Worm (Caenorhabditis elegans): ENCODE results near the gene M03A8.3.

The M03A8.3 gene

DNA sequence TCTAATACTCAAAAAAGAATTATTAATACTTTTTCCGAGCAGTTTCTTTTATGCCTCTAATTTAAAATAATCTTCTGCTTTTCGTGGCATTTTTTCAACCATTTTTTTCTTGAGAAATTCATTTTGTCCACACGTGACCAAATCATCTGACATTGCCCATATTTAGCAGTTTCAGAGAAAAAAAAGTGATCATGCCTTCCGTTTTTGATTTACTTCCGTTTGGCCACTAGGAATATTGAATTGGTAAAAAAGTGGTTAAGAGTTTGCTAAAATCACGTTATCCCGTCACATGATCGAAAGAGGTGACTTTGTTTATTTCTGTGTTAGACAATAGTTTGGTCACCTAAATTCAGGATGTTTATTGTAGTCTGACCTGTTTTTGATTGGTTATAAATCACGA, 4.6 kb downstream of the M03A8.3 start:
- TF ChIP-seq him-1 (tag; optimal IDR thresholded peaks at IDR 0.05) (no peak), dao-5 (tag; optimal IDR thresholded peaks at IDR 0.05) (no peak), W03F9.2 (tag; optimal IDR thresholded peaks at IDR 0.05) (no peak)

DNA sequence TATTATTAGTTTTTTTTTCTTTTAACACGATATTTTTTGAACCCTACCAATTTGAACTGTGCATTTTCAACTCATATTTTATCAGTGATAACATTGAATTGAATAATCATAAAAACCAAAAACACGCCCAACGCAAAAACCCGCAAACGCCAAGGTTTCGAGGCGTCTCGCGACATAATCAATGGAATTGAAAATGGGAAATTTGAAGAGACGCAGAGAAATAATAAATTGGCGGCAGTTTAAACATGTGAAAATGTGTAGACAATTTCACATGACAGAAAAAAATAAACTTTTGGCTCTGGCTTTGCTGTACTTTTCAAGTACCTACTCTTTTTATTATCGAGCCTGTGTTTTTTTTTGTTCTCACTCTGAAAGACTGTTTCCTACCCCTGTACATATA, 5.0 kb downstream of the M03A8.3 start:
- TF ChIP-seq him-1 (tag; optimal IDR thresholded peaks at IDR 0.05) (no peak), dao-5 (tag; optimal IDR thresholded peaks at IDR 0.05) (no peak), W03F9.2 (tag; optimal IDR thresholded peaks at IDR 0.05) (peak; percentile 4)

DNA sequence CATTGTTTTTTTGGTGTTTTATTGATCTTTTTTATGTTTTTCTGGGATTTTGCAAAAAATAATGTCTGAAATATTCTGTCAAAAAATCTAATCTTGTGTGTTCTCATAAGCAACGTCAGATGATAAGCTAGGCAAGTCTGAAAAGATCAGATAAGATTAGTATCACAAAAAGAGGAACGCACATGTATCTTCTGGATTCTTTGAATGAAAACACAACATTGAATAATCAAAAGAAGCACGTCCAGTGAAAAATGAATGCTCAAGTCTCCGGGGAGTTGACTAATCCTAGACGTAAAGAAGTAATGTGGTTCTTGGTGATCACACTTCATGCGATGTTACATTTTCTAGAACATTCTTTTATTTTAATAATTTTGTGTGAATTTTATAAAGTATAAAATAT, 5.6 kb downstream of the M03A8.3 start:
- TF ChIP-seq him-1 (tag; optimal IDR thresholded peaks at IDR 0.05) (no peak), W03F9.2 (tag; optimal IDR thresholded peaks at IDR 0.05) (no peak), dao-5 (tag; optimal IDR thresholded peaks at IDR 0.05) (no peak)

DNA sequence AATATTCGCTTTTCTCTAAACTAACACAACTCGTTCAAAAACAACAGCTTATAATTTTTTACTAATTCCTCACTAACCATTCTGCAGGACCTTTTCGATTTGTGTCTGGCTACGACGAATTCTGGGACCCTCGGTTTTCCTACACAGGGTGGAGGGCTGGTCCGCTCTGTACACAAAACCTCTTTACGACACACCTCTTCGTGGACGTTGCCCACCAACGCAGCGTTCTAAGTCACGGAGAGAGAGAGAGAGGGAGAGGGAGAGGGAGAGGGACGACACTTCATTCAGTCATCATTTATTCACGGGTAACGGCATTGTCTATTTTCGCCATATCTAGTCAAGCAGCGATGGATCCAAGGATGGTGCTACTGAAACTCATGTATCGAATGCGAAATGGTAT, 6.6 kb downstream of the M03A8.3 start, which contains the start of gene atg-2:
Gene atg-2 (plus strand): TSS at position 301 of the 400 bp plus-strand sequence.
- TF ChIP-seq him-1 (tag; optimal IDR thresholded peaks at IDR 0.05) (no peak), dao-5 (tag; optimal IDR thresholded peaks at IDR 0.05) (no peak), W03F9.2 (tag; optimal IDR thresholded peaks at IDR 0.05) (no peak)

DNA sequence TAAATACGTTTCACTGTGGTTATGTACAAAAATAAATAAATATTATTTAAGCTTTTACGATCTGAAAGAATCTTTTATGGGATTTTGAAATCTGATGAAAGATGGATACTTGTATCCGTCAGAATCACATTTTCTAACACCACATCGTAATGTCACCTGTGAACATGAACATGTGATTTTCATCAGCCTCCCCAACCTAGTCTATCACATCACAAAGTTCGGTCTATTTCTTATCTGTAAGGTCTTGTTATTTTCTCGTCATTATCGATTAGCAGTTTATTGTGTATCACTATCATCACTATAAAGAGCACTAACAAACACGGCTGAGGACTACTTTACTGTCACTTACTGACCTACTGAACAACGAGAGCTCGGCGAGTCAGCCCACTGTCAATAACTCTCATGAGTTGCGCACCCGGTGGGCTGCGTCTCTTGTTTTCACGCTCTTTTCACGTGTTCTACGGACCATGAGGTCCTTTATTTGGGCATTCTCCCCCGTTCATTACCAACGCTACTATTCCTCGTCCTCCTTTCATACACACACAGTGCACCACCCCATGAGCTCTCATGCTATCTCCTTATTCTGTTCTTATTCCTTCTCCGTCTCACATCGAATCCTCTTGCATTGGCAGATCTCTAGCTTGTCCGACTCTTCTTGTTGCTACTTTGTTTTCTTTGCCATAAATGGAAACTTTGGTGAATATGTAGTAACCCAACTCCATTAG, 7.4 kb downstream of the M03A8.3 start:
- TF ChIP-seq him-1 (tag; optimal IDR thresholded peaks at IDR 0.05) (no peak), dao-5 (tag; optimal IDR thresholded peaks at IDR 0.05) (no peak), W03F9.2 (tag; optimal IDR thresholded peaks at IDR 0.05) (no peak)

DNA sequence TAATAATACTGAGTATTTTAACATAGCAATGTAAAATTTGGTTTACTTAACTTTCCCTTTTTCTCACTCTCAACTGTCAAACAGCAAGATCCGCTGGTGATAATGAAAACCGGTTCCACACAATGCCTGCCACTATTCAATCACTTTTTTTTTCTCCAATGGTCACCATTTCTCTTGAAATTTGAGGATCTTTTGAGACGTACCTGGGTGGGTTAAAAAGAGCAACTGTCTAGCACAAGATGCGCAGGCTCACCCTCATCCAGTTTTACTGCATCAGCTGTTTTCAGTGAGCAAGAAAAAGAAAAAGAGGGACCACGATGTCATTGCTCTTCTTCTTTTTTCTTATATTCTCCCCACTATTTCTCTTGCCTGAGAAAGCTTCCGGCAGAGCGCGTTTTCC, 8.4 kb downstream of the M03A8.3 start:
- TF ChIP-seq W03F9.2 (tag; optimal IDR thresholded peaks at IDR 0.05) = no peak
- TF ChIP-seq him-1 (tag; optimal IDR thresholded peaks at IDR 0.05) = no peak
- no peak for TF ChIP-seq dao-5 (tag; optimal IDR thresholded peaks at IDR 0.05)

DNA sequence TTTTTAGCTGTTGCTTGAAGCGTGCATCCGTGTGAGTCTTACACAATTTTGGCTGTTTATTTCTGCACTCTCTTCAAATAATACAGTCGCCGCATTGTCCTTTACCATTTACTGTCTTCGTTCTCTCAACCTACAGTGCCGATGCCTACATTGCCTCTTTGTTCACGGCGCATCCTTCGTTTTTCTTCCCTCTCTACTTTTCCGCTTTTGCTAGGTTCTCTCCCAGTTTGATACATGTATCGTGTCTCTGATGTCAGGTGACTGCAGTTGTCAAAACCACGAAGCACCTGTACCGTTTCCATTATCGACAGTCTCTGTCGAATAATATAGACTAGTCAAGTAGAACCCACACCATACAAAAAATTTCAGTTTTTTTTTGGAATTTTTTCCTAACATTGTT, 8.8 kb downstream of the M03A8.3 start:
- TF ChIP-seq him-1 (tag; optimal IDR thresholded peaks at IDR 0.05) (no peak), dao-5 (tag; optimal IDR thresholded peaks at IDR 0.05) (no peak), W03F9.2 (tag; optimal IDR thresholded peaks at IDR 0.05) (no peak)

DNA sequence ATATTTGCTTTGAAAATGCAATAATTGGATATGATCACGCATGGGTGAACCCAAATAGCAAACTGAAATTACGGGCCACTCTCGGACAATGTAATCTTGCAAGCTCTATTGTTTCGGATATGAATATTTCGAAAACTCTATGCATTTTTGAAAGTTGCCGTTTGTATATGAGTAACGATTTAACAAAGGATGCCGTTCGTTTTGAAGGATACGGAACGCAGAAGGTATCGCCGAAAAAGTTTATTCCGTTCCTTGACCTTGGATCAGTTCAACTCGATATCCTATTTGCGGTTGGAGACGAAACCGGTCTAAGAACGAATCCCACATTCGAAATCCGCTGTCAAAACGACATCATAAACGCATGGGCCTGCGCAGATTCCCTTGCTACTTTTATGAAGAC, 13.2 kb downstream of the M03A8.3 start:
- TF ChIP-seq dao-5 (tag; optimal IDR thresholded peaks at IDR 0.05) (no peak), W03F9.2 (tag; optimal IDR thresholded peaks at IDR 0.05) (no peak), him-1 (tag; optimal IDR thresholded peaks at IDR 0.05) (no peak)

DNA sequence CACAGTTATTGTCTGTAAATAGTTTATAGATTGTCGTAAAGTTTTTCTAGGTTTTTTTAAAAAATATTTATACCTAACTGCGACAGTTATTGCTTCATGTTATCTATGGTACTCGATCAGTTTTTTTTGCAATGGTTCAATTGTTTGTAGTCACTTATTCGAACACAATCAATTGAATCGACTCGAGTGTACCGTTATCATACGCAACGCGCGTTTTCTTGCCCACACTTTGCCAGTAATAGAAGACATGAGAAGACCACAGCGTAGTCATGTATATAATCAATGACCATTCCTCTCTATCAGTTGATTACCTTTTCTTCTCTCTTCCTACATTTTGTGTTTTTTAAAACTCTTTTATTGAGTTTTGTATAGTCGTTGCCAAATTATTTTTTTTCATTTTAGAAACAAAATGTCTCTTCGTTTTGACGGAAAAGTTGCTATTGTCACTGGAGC, 18.2 kb downstream of the M03A8.3 start, which contains the start of gene dhs-28:
Gene dhs-28 (plus strand): TSS at position 403 of the 453 bp plus-strand sequence.
- TF ChIP-seq him-1 (tag; optimal IDR thresholded peaks at IDR 0.05) (no peak), dao-5 (tag; optimal IDR thresholded peaks at IDR 0.05) (no peak), W03F9.2 (tag; optimal IDR thresholded peaks at IDR 0.05) (no peak)

DNA sequence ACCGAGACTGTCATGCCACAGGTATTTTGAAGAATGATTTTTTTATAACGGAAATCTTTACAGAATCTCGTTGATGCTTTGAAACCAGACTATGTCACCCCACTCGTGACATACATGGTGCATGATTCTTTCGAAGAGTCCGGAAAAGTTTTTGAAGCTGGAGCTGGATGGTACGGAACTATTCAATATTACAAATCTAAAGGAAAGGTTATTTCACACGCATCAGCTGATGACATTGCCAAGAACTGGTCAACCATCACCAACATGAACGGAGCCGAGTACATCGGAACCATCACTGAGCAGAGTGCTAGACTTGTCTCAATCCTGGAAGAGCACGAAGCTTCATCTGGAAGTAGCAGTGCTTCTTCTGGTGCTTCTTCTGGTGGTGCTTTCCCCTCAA, 19.3 kb downstream of the M03A8.3 start:
- TF ChIP-seq dao-5 (tag; optimal IDR thresholded peaks at IDR 0.05) (no peak), him-1 (tag; optimal IDR thresholded peaks at IDR 0.05) (no peak), W03F9.2 (tag; optimal IDR thresholded peaks at IDR 0.05) (no peak)

DNA sequence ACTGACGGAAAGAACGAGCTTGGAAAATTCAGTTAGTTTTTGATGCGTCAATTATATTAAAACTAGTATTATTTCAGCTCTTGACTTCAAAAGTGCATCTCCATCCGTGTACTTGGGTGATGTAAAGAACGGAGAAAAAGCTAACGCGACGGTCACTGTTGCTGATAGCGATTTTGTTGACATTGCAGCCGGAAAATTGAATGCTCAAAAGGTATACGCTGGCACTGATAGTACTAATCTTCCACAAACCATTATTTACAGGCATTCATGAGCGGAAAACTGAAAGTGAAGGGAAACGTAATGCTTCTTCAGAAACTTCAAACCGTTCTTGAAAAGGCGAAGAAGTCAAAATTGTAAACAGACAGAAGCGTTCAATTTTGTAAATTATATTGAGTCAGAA, 19.8 kb downstream of the M03A8.3 start:
- TF ChIP-seq W03F9.2 (tag; optimal IDR thresholded peaks at IDR 0.05) (no peak), dao-5 (tag; optimal IDR thresholded peaks at IDR 0.05) (no peak), him-1 (tag; optimal IDR thresholded peaks at IDR 0.05) (no peak)

DNA sequence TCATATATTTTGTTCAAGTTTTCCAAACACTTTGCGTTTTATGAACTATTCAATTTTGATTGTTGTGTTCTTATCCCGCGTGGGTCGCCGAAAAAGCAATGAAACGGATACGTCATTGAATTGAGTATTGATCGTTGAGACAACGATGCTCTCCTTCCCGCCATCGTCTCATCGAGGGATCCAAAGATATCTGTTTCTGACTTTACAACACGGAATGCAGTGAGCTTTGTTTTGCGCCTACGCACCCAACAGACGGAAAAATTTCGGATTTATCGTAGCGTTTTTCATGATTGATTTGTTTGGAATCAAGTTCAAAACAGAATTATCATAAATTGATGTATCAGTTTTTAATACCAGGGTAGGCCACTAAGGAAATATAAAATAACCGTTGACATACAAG, 22.7 kb downstream of the M03A8.3 start:
- TF ChIP-seq dao-5 (tag; optimal IDR thresholded peaks at IDR 0.05) (no peak), him-1 (tag; optimal IDR thresholded peaks at IDR 0.05) (no peak), W03F9.2 (tag; optimal IDR thresholded peaks at IDR 0.05) (no peak)

DNA sequence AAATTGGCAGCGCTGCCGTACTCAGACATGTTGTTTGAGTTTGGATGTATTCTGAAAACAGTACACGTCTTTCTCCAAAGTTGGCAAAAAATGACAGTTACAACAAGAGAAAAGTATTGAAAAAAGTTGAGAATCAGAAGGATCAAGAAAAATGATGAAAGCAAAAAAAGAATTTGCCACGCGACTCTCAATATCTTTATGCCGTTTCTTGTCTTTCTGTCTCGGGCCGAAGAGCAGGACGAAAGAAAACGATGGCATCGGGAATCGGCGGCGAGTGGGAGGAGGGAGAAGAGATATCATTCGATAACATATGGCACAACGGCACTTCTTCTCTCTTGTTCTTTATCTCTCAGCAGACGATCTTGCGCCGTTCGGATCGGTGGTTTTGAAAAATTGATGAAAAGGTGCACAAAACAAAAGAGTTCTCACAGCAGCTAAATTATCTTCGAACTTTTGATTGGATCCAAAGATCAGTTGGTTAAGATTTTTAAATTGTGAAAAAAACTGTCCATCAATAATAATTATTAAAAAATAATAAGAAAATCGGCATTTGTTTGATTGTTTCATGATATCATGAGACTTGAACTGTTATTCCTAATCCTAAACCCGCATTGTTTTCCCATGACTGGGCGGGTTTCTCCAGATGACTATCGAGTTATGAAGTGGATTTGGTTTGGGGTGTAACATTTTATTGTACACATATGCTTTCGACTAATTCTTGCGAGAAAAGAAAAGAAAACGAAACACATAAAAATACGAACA, 23.5 kb downstream of the M03A8.3 start, which contains the start of gene gei-15:
Gene gei-15 (minus strand): TSS at position 51 of the 762 bp plus-strand sequence.
- TF ChIP-seq W03F9.2 (tag; optimal IDR thresholded peaks at IDR 0.05) (no peak), dao-5 (tag; optimal IDR thresholded peaks at IDR 0.05) (no peak), him-1 (tag; optimal IDR thresholded peaks at IDR 0.05) (no peak)

DNA sequence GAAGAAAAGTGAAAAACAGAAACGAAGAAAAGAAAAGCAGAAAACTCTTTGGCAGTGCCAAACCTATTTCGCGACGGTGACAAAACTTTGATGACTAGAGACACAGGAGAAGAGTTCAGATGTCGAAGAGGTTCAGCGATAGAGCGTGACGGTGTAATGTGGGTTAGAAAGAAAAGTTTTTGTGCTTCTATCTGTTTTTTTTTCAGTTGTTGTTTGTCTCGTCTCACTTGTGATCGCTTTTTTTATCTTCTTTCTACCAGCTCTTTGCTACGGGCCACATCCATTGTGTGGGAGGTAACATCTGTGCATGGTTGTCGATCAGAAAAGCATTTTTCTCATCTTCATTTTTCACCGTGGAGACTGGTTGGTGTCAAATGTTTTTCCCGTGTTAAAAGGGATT, 26.0 kb downstream of the M03A8.3 start, which contains the start of gene F41B4.1:
Gene F41B4.1 (minus strand): TSS at position 23 of the 400 bp plus-strand sequence.
- TF ChIP-seq dao-5 (tag; optimal IDR thresholded peaks at IDR 0.05) (no peak), him-1 (tag; optimal IDR thresholded peaks at IDR 0.05) (no peak), W03F9.2 (tag; optimal IDR thresholded peaks at IDR 0.05) (no peak)

Measured in whole organism, L4/young adult.